Worm (Caenorhabditis elegans) whole organism, young adult: ENCODE data around the gene C14C11.1.

Source experiments
- C06A6.2 ChIP-seq: fragments of 200-800 bp; sonication (Bioruptor generic); conservative IDR thresholded peaks from 2 replicates; pipeline ENCODE4 v1.3.6; 2022; ENCODE audit warnings: missing genetic modification characterization, missing compliant biosample characterization
- C17E4.6 ChIP-seq: fragments of 200-800 bp; sonication (Bioruptor generic); IDR thresholded peaks from 2 replicates; pipeline ENCODE4 v1.3.6; 2022; ENCODE audit warnings: missing genetic modification reagents, missing genetic modification characterization, missing compliant biosample characterization
- D2030.7 ChIP-seq: fragments of 200-800 bp; sonication (Bioruptor generic); IDR thresholded peaks from 2 replicates; pipeline ENCODE4 v1.3.6; 2022; ENCODE audit warnings: missing genetic modification reagents, missing genetic modification characterization, missing compliant biosample characterization
- F39B2.1 ChIP-seq: fragments of 200-800 bp; sonication (Bioruptor generic); IDR thresholded peaks from 2 replicates; pipeline ENCODE4 v1.3.6; 2022; ENCODE audit warnings: missing genetic modification reagents, missing genetic modification characterization, missing compliant biosample characterization
- T07F8.4 ChIP-seq: sonication (generic microtip); optimal IDR thresholded peaks from 2 replicates; lab custom pipeline; 2016; ENCODE audit warnings: mild to moderate bottlenecking, missing genetic modification characterization, moderate library complexity, missing compliant biosample characterization
- T26A5.8 ChIP-seq: sonication (generic microtip); optimal IDR thresholded peaks from 2 replicates; lab custom pipeline; 2016; ENCODE audit warnings: missing genetic modification characterization, missing compliant biosample characterization
- Y53G8AR.9 ChIP-seq: fragments of 200-800 bp; sonication (Bioruptor generic); conservative IDR thresholded peaks from 2 replicates; pipeline ENCODE4 v1.3.6; 2022; ENCODE audit warnings: missing genetic modification reagents, missing genetic modification characterization, missing compliant biosample characterization
- Y56A3A.18 ChIP-seq: fragments of 200-800 bp; sonication (Bioruptor generic); IDR thresholded peaks from 2 replicates; pipeline ENCODE4 v1.3.6; 2022; ENCODE audit warnings: missing genetic modification reagents, missing genetic modification characterization, missing compliant biosample characterization
- Y79H2A.3 ChIP-seq: fragments of 200-800 bp; sonication (Bioruptor generic); conservative IDR thresholded peaks from 2 replicates; pipeline ENCODE4 v1.3.6; 2022; ENCODE audit warnings: missing genetic modification reagents, missing genetic modification characterization, missing compliant biosample characterization
- ZK185.1 ChIP-seq: sonication (generic microtip); optimal IDR thresholded peaks from 2 replicates; lab custom pipeline; 2016; ENCODE audit warnings: mild to moderate bottlenecking, missing genetic modification characterization, missing compliant biosample characterization; ENCODE audit not compliant: poor library complexity, severe bottlenecking
- akir-1 ChIP-seq: fragments of 200-800 bp; sonication (Bioruptor generic); optimal IDR thresholded peaks from 2 replicates; lab custom pipeline; 2018; ENCODE audit warnings: mild to moderate bottlenecking, missing genetic modification characterization, moderate library complexity, missing compliant biosample characterization
- ama-1 ChIP-seq, 3 experiments: fragments of 150-350 bp in 1 of 3; sonication (generic microtip) in 2 of 3; optimal IDR thresholded peaks; 2 replicates each; lab custom pipeline; 2014 to 2018; ENCODE audit warnings: missing biosample characterization in 2 of 3, missing genetic modification characterization in 2 of 3, missing genetic modification reagents in 2 of 3
- aptf-3 ChIP-seq: fragments of 200-800 bp; sonication (Bioruptor generic); IDR thresholded peaks from 2 replicates; pipeline ENCODE4 v1.3.6; 2022; ENCODE audit warnings: missing genetic modification characterization, missing compliant biosample characterization
- atf-7 ChIP-seq: sonication (generic microtip); optimal IDR thresholded peaks from 2 replicates; lab custom pipeline; 2017; ENCODE audit warnings: mild to moderate bottlenecking, missing genetic modification characterization, missing compliant biosample characterization
- attf-5 ChIP-seq: fragments of 200-800 bp; sonication (Bioruptor generic); optimal IDR thresholded peaks from 2 replicates; lab custom pipeline; 2018; ENCODE audit warnings: mild to moderate bottlenecking, missing genetic modification characterization, missing compliant biosample characterization
- bed-1 ChIP-seq: fragments of 200-800 bp; sonication (Bioruptor generic); IDR thresholded peaks from 2 replicates; pipeline ENCODE4 v1.3.6; 2022; ENCODE audit warnings: missing genetic modification reagents, missing genetic modification characterization, missing compliant biosample characterization
- ceh-100 ChIP-seq: fragments of 200-800 bp; sonication (Bioruptor generic); IDR thresholded peaks from 2 replicates; pipeline ENCODE4 v1.3.6; 2022; ENCODE audit warnings: missing genetic modification reagents, missing genetic modification characterization, missing compliant biosample characterization
- egrh-3 ChIP-seq: fragments of 200-800 bp; sonication (Bioruptor generic); IDR thresholded peaks from 2 replicates; pipeline ENCODE4 v1.3.6; 2022; ENCODE audit warnings: missing genetic modification reagents, missing genetic modification characterization, missing compliant biosample characterization
- madf-8 ChIP-seq: fragments of 200-800 bp; sonication (Bioruptor generic); conservative IDR thresholded peaks from 2 replicates; pipeline ENCODE4 v1.3.6; 2022; ENCODE audit warnings: missing genetic modification reagents, missing genetic modification characterization, missing compliant biosample characterization
- nhr-179 ChIP-seq: sonication (generic microtip); optimal IDR thresholded peaks from 2 replicates; lab custom pipeline; 2016; ENCODE audit warnings: mild to moderate bottlenecking, missing genetic modification characterization, missing compliant biosample characterization
- nhr-80 ChIP-seq: sonication (generic microtip); optimal IDR thresholded peaks from 2 replicates; lab custom pipeline; 2016; ENCODE audit warnings: missing genetic modification characterization, missing compliant biosample characterization
- snpc-1.3 ChIP-seq: sonication (generic microtip); optimal IDR thresholded peaks from 2 replicates; lab custom pipeline; 2017; ENCODE audit warnings: missing genetic modification characterization, mild to moderate bottlenecking, missing compliant biosample characterization, antibody characterized with exemption, moderate library complexity, missing genotype, missing genetic modification reagents; ENCODE audit not compliant: insufficient read depth
- snpc-3.4 ChIP-seq: sonication (generic microtip); optimal IDR thresholded peaks from 2 replicates; lab custom pipeline; 2017; ENCODE audit warnings: missing genetic modification characterization, mild to moderate bottlenecking, missing compliant biosample characterization, antibody characterized with exemption, moderate library complexity, missing genotype, missing genetic modification reagents
- somi-1 ChIP-seq: fragments of 200-800 bp; sonication (Bioruptor generic); optimal IDR thresholded peaks from 2 replicates; lab custom pipeline; 2018; ENCODE audit warnings: mild to moderate bottlenecking, missing genetic modification characterization, missing compliant biosample characterization
- tbp1 ChIP-seq: fragments of 200-800 bp; sonication (Bioruptor generic); optimal IDR thresholded peaks from 2 replicates; lab custom pipeline; 2018; ENCODE audit warnings: mild to moderate bottlenecking, missing genetic modification characterization, missing compliant biosample characterization
- tlf-1 ChIP-seq: fragments of 200-800 bp; sonication (Bioruptor generic); optimal IDR thresholded peaks from 2 replicates; lab custom pipeline; 2018; ENCODE audit warnings: mild to moderate bottlenecking, missing genetic modification characterization, missing compliant biosample characterization
- ztf-26 ChIP-seq: sonication (generic microtip); optimal IDR thresholded peaks from 2 replicates; lab custom pipeline; 2017; ENCODE audit warnings: missing genetic modification characterization, missing compliant biosample characterization
- ztf-28 ChIP-seq: fragments of 200-800 bp; sonication (Bioruptor generic); IDR thresholded peaks from 2 replicates; pipeline ENCODE4 v1.3.6; 2022; ENCODE audit warnings: missing genetic modification reagents, missing genetic modification characterization, missing compliant biosample characterization

C14C11.1 gene

DNA sequence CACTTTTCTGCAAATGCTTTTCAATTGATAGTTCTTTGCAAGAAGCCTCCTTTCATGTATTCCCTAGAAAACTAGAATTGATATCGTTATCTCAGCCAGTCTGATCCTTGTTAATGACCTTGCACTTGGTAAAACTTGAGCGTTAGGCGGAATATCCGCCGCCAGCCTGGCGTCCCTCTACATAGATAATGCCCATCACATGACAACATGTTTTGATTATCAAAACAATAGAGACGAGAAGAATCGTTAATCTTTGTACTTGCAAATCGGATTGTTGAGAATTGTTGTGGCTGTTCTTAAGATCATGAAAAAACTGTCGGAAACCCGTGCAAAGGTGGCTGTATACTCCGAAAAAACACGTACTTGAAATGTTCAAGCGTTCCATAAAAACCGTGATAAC is 30.2 kb downstream of the C14C11.1 start (continued):
- no peak for TF ChIP-seq C06A6.2 (GFP tag; lab: Robert Waterston, UW)
- TF ChIP-seq egrh-3 = no peak

DNA sequence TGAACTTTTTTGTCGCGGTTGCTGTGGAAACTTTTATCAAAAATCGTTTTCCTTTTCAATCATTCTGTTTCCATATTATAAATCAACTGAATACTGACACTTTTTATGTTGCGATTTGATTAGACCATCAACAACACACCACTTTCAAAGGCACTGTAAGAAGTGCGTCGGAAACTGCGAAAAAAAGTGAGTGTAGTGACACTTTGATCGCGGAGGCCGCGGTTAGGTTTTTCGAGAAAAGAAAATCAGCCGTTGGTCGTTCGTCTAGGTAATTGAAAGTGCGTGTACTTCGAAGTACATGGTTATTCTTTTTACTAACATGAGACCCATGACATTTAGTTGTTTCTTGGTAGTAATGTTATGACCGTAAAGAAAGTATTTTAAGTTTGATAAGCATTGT is 32.2 kb downstream of the C14C11.1 start:
- TF ChIP-seq ztf-26 (tag; lab: Kevin White, UChicago) (peak; percentile 13), nhr-80 (tag; lab: Kevin White, UChicago) (peak; percentile 23), tlf-1 (GFP tag; lab: Kevin White, UChicago) (no peak), egrh-3 (no peak)

DNA sequence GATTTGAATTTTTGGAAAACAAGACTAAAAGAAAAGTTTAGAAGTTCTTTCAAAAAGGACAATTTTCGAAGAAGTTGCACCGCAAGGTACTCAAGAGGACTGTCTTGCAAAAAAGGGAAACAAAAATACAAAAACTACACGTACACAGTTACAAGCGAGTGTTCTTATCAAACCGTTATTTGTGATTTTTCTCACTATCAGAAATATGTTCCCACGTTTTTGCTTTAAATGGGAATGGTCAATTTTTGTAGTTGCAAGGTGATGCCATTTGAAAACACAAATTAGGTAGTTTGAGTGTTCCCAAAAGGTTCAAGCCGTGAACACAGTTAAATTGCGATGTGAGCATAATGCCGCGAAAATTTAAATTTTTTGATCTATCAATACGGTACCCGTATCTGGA is 32.8 kb downstream of the C14C11.1 start:
- no peak for TF ChIP-seq Y79H2A.3 (GFP tag; lab: Robert Waterston, UW)

DNA sequence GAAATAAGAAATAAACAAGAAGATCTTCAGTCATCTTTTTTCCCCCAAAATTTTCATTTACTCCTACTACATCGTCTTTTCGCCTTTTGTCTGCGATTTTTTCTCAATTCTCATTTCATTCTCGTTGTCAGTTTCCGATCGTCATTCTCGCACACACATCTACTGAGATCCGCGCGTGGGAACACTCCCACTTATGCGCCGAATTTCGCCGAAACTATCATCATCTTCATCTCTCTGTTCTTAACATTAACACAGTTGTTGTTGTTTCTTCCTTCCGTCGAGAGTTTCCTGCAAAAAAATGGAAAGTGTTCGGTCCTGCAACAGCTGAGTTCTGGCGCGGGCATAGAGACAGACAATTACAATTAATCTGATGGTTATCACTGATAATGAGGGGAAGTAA is 34.2 kb downstream of the C14C11.1 start:
- TF ChIP-seq akir-1 (GFP tag; lab: Kevin White, UChicago) (no peak), somi-1 (GFP tag; lab: Kevin White, UChicago) (peak; percentile 57)

DNA sequence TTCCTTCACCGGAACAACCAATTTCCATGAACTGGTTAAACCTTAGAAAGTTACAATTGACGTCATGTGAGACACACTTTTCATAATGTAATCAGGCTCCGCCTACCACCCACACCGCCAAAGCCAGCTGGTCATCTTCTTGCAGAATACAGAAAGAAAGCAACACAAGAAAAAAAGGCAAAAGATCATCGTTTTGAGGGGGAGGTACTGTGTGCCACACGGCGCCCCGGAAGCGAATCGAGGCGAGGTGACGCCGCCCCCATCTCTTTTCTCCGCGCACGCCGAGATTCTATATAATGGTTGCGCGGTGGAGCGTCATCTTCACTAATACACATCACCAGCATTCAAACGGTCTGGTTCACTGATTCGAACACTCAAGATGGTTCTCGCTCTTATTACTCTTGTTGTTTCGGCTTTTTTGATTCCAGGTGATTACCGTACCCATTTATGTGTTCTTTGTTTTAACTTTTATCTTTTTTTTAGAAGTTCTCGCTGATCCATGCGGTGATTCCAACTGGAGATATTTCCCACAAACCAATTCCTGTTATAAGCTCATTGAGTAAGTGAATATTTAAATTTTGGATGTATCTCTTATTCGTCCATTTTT is 36.5 kb downstream of the C14C11.1 start, which contains the start of gene clec-1:
Gene clec-1 (plus strand): TSS at position 320 of the 607 bp plus-strand sequence.
- no peak for TF ChIP-seq snpc-3.4 (tag; lab: Kevin White, UChicago)
- no peak for TF ChIP-seq D2030.7 (GFP tag; lab: Robert Waterston, UW)
- TF ChIP-seq nhr-179 = no peak
- TF ChIP-seq snpc-1.3 = no peak
- TF ChIP-seq ama-1 (optimal IDR thresholded peaks at IDR 0.05; lab: Kevin White, UChicago) = peak; percentile 45
- TF ChIP-seq ama-1 (GFP tag; optimal IDR thresholded peaks at IDR 0.05; lab: Kevin White, UChicago) = no peak
- no peak for TF ChIP-seq Y56A3A.18 (GFP tag; lab: Robert Waterston, UW)
- 0 out of 2 replicates have a peak, but pooled peaks have one; percentile 17 for TF ChIP-seq aptf-3 (GFP tag; lab: Robert Waterston, UW)
- no peak for TF ChIP-seq T26A5.8 (tag; lab: Kevin White, UChicago)
- TF ChIP-seq, all 124 proteins: peak for 2

DNA sequence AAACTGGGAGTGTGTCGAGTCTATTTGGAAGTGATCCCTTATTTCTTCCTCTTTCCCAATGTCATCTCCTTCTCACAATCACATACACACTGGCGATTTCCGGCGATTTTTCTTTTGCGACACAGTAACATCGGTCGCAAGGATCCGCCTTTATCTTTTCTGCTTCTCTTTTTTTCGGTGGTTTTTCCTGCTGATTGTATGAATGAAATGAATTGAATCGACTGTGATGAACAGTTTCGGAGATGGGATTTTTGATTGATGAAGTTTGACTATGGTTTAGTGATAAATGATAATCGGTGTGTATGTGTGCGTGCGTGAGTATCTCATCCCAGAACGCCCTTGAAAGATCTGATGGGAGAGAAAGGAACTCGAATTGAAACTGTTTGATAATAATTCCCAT is 37.7 kb downstream of the C14C11.1 start:
- no peak for TF ChIP-seq T07F8.4 (tag; lab: Kevin White, UChicago)
- no peak for TF ChIP-seq tlf-1 (GFP tag; lab: Kevin White, UChicago)
- no peak for TF ChIP-seq D2030.7 (GFP tag; lab: Robert Waterston, UW)
- TF ChIP-seq atf-7 (tag; lab: Kevin White, UChicago) = no peak
- TF ChIP-seq attf-5 = no peak
- no peak for TF ChIP-seq akir-1 (GFP tag; lab: Kevin White, UChicago)
- TF ChIP-seq somi-1 (GFP tag; lab: Kevin White, UChicago) = no peak
- no peak for TF ChIP-seq F39B2.1 (GFP tag; lab: Robert Waterston, UW)
- TF ChIP-seq bed-1 (GFP tag; lab: Robert Waterston, UW) = no peak
- TF ChIP-seq Y53G8AR.9 (GFP tag; lab: Robert Waterston, UW) = 0 out of 2 replicates have a peak, but pooled peaks have one; percentile 19
- TF ChIP-seq madf-8 = no peak
- no peak for TF ChIP-seq ztf-28
- no peak for TF ChIP-seq C17E4.6 (GFP tag; lab: Robert Waterston, UW)
- no peak for TF ChIP-seq tbp1
- no peak for TF ChIP-seq aptf-3 (GFP tag; lab: Robert Waterston, UW)
- no peak for TF ChIP-seq ceh-100 (GFP tag; lab: Robert Waterston, UW)
- TF ChIP-seq ZK185.1 (tag; lab: Kevin White, UChicago) = peak; percentile 39
- TF ChIP-seq, all 124 proteins: peak for 2
